Worm (Caenorhabditis elegans) whole organism, late embryonic: ENCODE measurements around the gene M03E7.2.

ENCODE experiments used
- ama-1 ChIP-seq: fragments of 150-350 bp; optimal IDR thresholded peaks from 2 replicates; lab custom pipeline; 2014
- ceh-30 ChIP-seq: fragments of 150-350 bp; optimal IDR thresholded peaks from 2 replicates; lab custom pipeline; 2014; ENCODE audit warnings: missing biosample characterization, missing genetic modification characterization
- ceh-48 ChIP-seq: sonication (generic microtip); optimal IDR thresholded peaks from 2 replicates; lab custom pipeline; 2016; ENCODE audit warnings: missing genetic modification characterization, inconsistent platforms, missing compliant biosample characterization

- TF ChIP-seq ama-1: no peak
- no peak for TF ChIP-seq ceh-48 (tag; lab: Kevin White, UChicago)
- TF ChIP-seq ceh-30 (tag; lab: Kevin White, UChicago): no peak
Observed at ce11 chrV:5579666-5580065, 37.7 kb upstream of the M03E7.2 start.
